Fruit fly (Drosophila melanogaster) whole organism, embryonic: ENCODE measurements around the gene CG16953.

Source experiments
- ATbp ChIP-seq: fragments of 200-800 bp; sonication (Bioruptor generic); optimal IDR thresholded peaks from 2 replicates; lab custom pipeline; 2017; ENCODE audit warnings: missing biosample characterization, mild to moderate bottlenecking, missing genetic modification characterization, missing genetic modification reagents
- CG11504 ChIP-seq: fragments of 200-800 bp; sonication (Bioruptor generic); optimal IDR thresholded peaks from 3 replicates; lab custom pipeline; 2019; ENCODE audit warnings: missing biosample characterization, mild to moderate bottlenecking, missing genetic modification characterization, moderate library complexity
- CG12104 ChIP-seq: fragments of 200-800 bp; sonication (Bioruptor generic); optimal IDR thresholded peaks from 3 replicates; lab custom pipeline; 2016; ENCODE audit warnings: missing biosample characterization, missing genetic modification characterization
- CG12236 ChIP-seq: fragments of 200-800 bp; sonication (Bioruptor generic); optimal IDR thresholded peaks from 2 replicates; lab custom pipeline; 2016; ENCODE audit warnings: missing biosample characterization, missing genetic modification characterization
- CG13296 ChIP-seq: fragments of 200-800 bp; sonication (Bioruptor generic); optimal IDR thresholded peaks from 3 replicates; lab custom pipeline; 2018; ENCODE audit warnings: missing biosample characterization, mild to moderate bottlenecking, missing genetic modification characterization
- CG18262 ChIP-seq: fragments of 200-800 bp; optimal IDR thresholded peaks from 3 replicates; lab custom pipeline; 2019; ENCODE audit warnings: missing biosample characterization, mild to moderate bottlenecking, missing genetic modification characterization, moderate library complexity
- CG31441 ChIP-seq: fragments of 200-800 bp; sonication (Bioruptor generic); IDR thresholded peaks from 2 replicates; pipeline ENCODE4 v1.3.6; 2022; ENCODE audit warnings: missing biosample characterization, missing genetic modification characterization
- CG34376 ChIP-seq: fragments of 200-800 bp; sonication (Bioruptor generic); optimal IDR thresholded peaks from 2 replicates; lab custom pipeline; 2018; ENCODE audit warnings: missing biosample characterization, mild to moderate bottlenecking, missing genetic modification characterization
- CG3995 ChIP-seq: fragments of 200-800 bp; sonication (Bioruptor generic); optimal IDR thresholded peaks from 3 replicates; lab custom pipeline; 2016; ENCODE audit warnings: missing biosample characterization, missing genetic modification characterization
- CG4282 ChIP-seq: fragments of 200-800 bp; sonication (Bioruptor generic); optimal IDR thresholded peaks from 2 replicates; lab custom pipeline; 2016; ENCODE audit warnings: missing biosample characterization, missing genetic modification characterization
- CG6765 ChIP-seq: fragments of 200-800 bp; sonication (Bioruptor generic); optimal IDR thresholded peaks from 3 replicates; lab custom pipeline; 2017; ENCODE audit warnings: missing biosample characterization, mild to moderate bottlenecking, missing genetic modification characterization
- CG7271 ChIP-seq: fragments of 200-800 bp; sonication (Bioruptor generic); optimal IDR thresholded peaks from 2 replicates; lab custom pipeline; 2018; ENCODE audit warnings: missing biosample characterization, mild to moderate bottlenecking, missing genetic modification characterization, moderate library complexity
- CG7839 ChIP-seq: fragments of 200-800 bp; sonication (Bioruptor generic); optimal IDR thresholded peaks from 3 replicates; lab custom pipeline; 2018; ENCODE audit warnings: missing biosample characterization, mild to moderate bottlenecking, missing genetic modification characterization, moderate library complexity
- CG8290 ChIP-seq, 3 experiments: fragments of 200-800 bp; sonication (Bioruptor generic); optimal IDR thresholded peaks; 2 replicates each; lab custom pipeline; 2016 to 2019; ENCODE audit warnings: missing biosample characterization in 3 of 3, missing genetic modification characterization in 3 of 3, mild to moderate bottlenecking in 2 of 3, moderate library complexity in 1 of 3
- CG8359 ChIP-seq: fragments of 200-800 bp; sonication (Bioruptor generic); optimal IDR thresholded peaks from 2 replicates; lab custom pipeline; 2017; ENCODE audit warnings: missing biosample characterization, mild to moderate bottlenecking, missing genetic modification characterization, borderline replicate concordance
- CG9215 ChIP-seq: fragments of 200-800 bp; sonication (Bioruptor generic); IDR thresholded peaks from 2 replicates; pipeline ENCODE4 v1.3.6; 2022; ENCODE audit warnings: missing biosample characterization, missing genetic modification characterization
- CG9437 ChIP-seq: fragments of 200-800 bp; sonication (Bioruptor generic); optimal IDR thresholded peaks from 2 replicates; lab custom pipeline; 2018; ENCODE audit warnings: missing biosample characterization, mild to moderate bottlenecking, missing genetic modification characterization
- D ChIP-seq, 2 experiments: fragments of 200-800 bp in 1 of 2; fragments of >200 bp in 1 of 2; sonication (Bioruptor generic) in 1 of 2; optimal IDR thresholded peaks; 2 replicates in 1 of 2; 3 replicates in 1 of 2; lab custom pipeline; 2017; ENCODE audit warnings: mild to moderate bottlenecking in 1 of 2, missing biosample characterization in 1 of 2, missing genetic modification characterization in 1 of 2, missing genetic modification reagents in 1 of 2
- Dip3 ChIP-seq: fragments of 200-800 bp; sonication (Bioruptor generic); optimal IDR thresholded peaks from 3 replicates; lab custom pipeline; 2016; ENCODE audit warnings: missing biosample characterization, missing genetic modification characterization
- Dref ChIP-seq: fragments of 200-800 bp; sonication (Bioruptor generic); IDR thresholded peaks from 2 replicates; pipeline ENCODE4 v1.3.6; 2022; ENCODE audit warnings: missing biosample characterization, missing genetic modification characterization
- Hey ChIP-seq: fragments of 200-800 bp; sonication (Bioruptor generic); optimal IDR thresholded peaks from 3 replicates; lab custom pipeline; 2018; ENCODE audit warnings: missing biosample characterization, mild to moderate bottlenecking, missing genetic modification characterization
- HmgD ChIP-seq: fragments of 200-800 bp; sonication (Bioruptor generic); optimal IDR thresholded peaks from 3 replicates; lab custom pipeline; 2016; ENCODE audit warnings: missing biosample characterization, missing genetic modification characterization
- Hr39 ChIP-seq: fragments of >200 bp; optimal IDR thresholded peaks from 2 replicates; lab custom pipeline; 2017
- MTF-1 ChIP-seq: fragments of 200-800 bp; sonication (Bioruptor generic); optimal IDR thresholded peaks from 2 replicates; lab custom pipeline; 2018; ENCODE audit warnings: missing biosample characterization, mild to moderate bottlenecking, missing genetic modification characterization, borderline replicate concordance
- Sin3A ChIP-seq: fragments of >200 bp; optimal IDR thresholded peaks from 2 replicates; lab custom pipeline; 2018
- ac ChIP-seq: fragments of 200-800 bp; sonication (Bioruptor generic); optimal IDR thresholded peaks from 3 replicates; lab custom pipeline; 2017; ENCODE audit warnings: missing biosample characterization, mild to moderate bottlenecking, missing genetic modification characterization
- ara ChIP-seq: fragments of 200-800 bp; sonication (Bioruptor generic); IDR thresholded peaks from 2 replicates; pipeline ENCODE4 v1.3.6; 2022; ENCODE audit warnings: missing biosample characterization, missing genetic modification characterization
- bab2 ChIP-seq: fragments of 200-800 bp; sonication (Bioruptor generic); optimal IDR thresholded peaks from 2 replicates; lab custom pipeline; 2016; ENCODE audit warnings: missing biosample characterization, missing genetic modification characterization
- bcd ChIP-seq: fragments of 200-800 bp; sonication (Bioruptor generic); optimal IDR thresholded peaks from 2 replicates; lab custom pipeline; 2017; ENCODE audit warnings: missing biosample characterization, mild to moderate bottlenecking, missing genetic modification characterization
- cg ChIP-seq: fragments of 200-800 bp; sonication (Bioruptor generic); optimal IDR thresholded peaks from 3 replicates; lab custom pipeline; 2019; ENCODE audit warnings: missing biosample characterization, mild to moderate bottlenecking, missing genetic modification characterization, moderate library complexity
- chif ChIP-seq, 2 experiments: fragments of 200-800 bp; sonication (Bioruptor generic); optimal IDR thresholded peaks; 3 replicates each; lab custom pipeline; 2016; ENCODE audit warnings: missing biosample characterization in 2 of 2, missing genetic modification characterization in 2 of 2
- da ChIP-seq: fragments of 200-800 bp; sonication (Bioruptor generic); optimal IDR thresholded peaks from 2 replicates; lab custom pipeline; 2016; ENCODE audit warnings: missing biosample characterization, missing genetic modification characterization
- dan ChIP-seq: fragments of 200-800 bp; sonication (Bioruptor generic); IDR thresholded peaks from 2 replicates; pipeline ENCODE4 v1.3.6; 2022; ENCODE audit warnings: missing biosample characterization, missing genetic modification characterization
- emc ChIP-seq: fragments of 200-800 bp; sonication (Bioruptor generic); optimal IDR thresholded peaks from 2 replicates; lab custom pipeline; 2016; ENCODE audit warnings: missing biosample characterization, missing genetic modification characterization
- ems ChIP-seq: fragments of 200-800 bp; sonication (Bioruptor generic); optimal IDR thresholded peaks from 3 replicates; lab custom pipeline; 2016; ENCODE audit warnings: missing biosample characterization, missing genetic modification characterization
- ewg ChIP-seq: fragments of 200-800 bp; sonication (Bioruptor generic); optimal IDR thresholded peaks from 3 replicates; lab custom pipeline; 2017; ENCODE audit warnings: mild to moderate bottlenecking, missing biosample characterization, missing genetic modification reagents, missing genetic modification characterization
- exex ChIP-seq: fragments of 200-800 bp; sonication (Bioruptor generic); optimal IDR thresholded peaks from 4 replicates; lab custom pipeline; 2018; ENCODE audit warnings: missing biosample characterization, mild to moderate bottlenecking, missing genetic modification characterization, moderate library complexity
- fu2 ChIP-seq: fragments of 200-800 bp; sonication (Bioruptor generic); optimal IDR thresholded peaks from 2 replicates; lab custom pipeline; 2016; ENCODE audit warnings: missing biosample characterization, missing genetic modification characterization
- inv ChIP-seq: fragments of 200-800 bp; sonication (Bioruptor generic); IDR thresholded peaks from 2 replicates; pipeline ENCODE4 v1.3.6; 2022; ENCODE audit warnings: missing biosample characterization, missing genetic modification characterization; ENCODE audit not compliant: partially characterized antibody
- lbe ChIP-seq: fragments of 200-800 bp; sonication (Bioruptor generic); optimal IDR thresholded peaks from 2 replicates; lab custom pipeline; 2016; ENCODE audit warnings: missing biosample characterization, mild to moderate bottlenecking, missing genetic modification characterization
- nom ChIP-seq: fragments of 200-800 bp; sonication (Bioruptor generic); optimal IDR thresholded peaks from 2 replicates; lab custom pipeline; 2017; ENCODE audit warnings: missing biosample characterization, missing genetic modification characterization, mild to moderate bottlenecking, moderate library complexity, missing genetic modification reagents
- pfk ChIP-seq: fragments of 200-800 bp; sonication (Bioruptor generic); optimal IDR thresholded peaks from 2 replicates; lab custom pipeline; 2018; ENCODE audit warnings: missing biosample characterization, mild to moderate bottlenecking, missing genetic modification characterization, moderate library complexity
- phol ChIP-seq: fragments of 200-800 bp; sonication (Bioruptor generic); optimal IDR thresholded peaks from 3 replicates; lab custom pipeline; 2018; ENCODE audit warnings: missing biosample characterization, mild to moderate bottlenecking, missing genetic modification characterization, moderate library complexity
- pnt ChIP-seq: fragments of 200-800 bp; sonication (Bioruptor generic); optimal IDR thresholded peaks from 3 replicates; lab custom pipeline; 2016; ENCODE audit warnings: missing biosample characterization, missing genetic modification characterization
- sens ChIP-seq: fragments of 200-800 bp; sonication (Bioruptor generic); peaks from one replicate; lab custom pipeline; 2016; ENCODE audit warnings: missing biosample characterization, missing genetic modification characterization
- slou ChIP-seq: fragments of 200-800 bp; sonication (Bioruptor generic); optimal IDR thresholded peaks from 3 replicates; lab custom pipeline; 2016; ENCODE audit warnings: missing biosample characterization, missing genetic modification characterization
- sqz ChIP-seq: fragments of 200-800 bp; sonication (Bioruptor generic); optimal IDR thresholded peaks from 3 replicates; lab custom pipeline; 2018; ENCODE audit warnings: missing biosample characterization, mild to moderate bottlenecking, missing genetic modification characterization
- tio ChIP-seq: fragments of 200-800 bp; sonication (Bioruptor generic); optimal IDR thresholded peaks from 2 replicates; lab custom pipeline; 2017; ENCODE audit warnings: missing biosample characterization, missing genetic modification characterization, inconsistent platforms
- z ChIP-seq: fragments of 200-800 bp; sonication (Bioruptor generic); IDR thresholded peaks from 3 replicates; pipeline ENCODE4 v1.3.6; 2022; ENCODE audit warnings: missing biosample characterization, missing genetic modification characterization

The CG16953 gene

DNA sequence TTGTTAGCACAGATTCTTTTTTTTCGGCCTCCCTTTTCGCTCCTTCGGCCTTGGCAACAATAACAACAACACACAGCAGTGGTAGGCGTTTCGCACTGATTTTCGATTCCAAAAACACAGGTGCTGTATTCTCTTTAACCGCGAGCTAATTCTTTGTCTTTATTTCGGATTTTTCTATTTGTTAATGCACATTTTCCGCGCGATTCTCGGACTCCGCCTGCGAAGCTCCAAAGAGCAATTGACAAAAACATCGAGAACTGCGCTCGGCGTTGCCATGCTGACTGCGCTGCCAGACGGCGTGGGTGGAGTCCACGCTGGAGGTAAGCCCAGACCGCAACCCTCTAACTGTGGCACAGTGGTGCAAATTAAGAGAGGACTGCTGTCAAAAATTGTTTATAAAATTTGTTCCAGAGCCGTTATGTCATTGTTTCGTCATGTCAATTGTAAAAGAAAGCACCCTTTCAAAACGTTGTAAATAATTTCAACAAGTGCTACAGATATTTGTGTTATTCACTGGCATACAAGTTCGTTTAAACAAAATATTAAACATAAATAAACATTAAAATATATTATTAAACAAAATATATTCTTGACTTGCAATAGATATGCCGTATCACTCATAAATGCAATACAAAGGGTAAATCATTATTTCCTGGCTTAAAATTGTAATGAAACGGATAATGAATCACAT, 28.1 kb downstream of the CG16953 start, which contains the start of the genes DPCoAC and CG5180 (continued):
- TF ChIP-seq CG8359 (GFP tag; lab: Kevin White, UChicago) (no peak), lbe (GFP tag; lab: Kevin White, UChicago) (peak; percentile 22), HmgD (GFP tag; lab: Kevin White, UChicago) (peak; percentile 92), Dref (GFP tag; lab: Robert Waterston, UW) (peak; percentile 60), Hey (no peak), CG18262 (tag; lab: Kevin White, UChicago) (peak; percentile 59), sens (GFP tag; lab: Kevin White, UChicago) (peak; percentile 78), fu2 (GFP tag; lab: Kevin White, UChicago) (peak; percentile 62), CG13296 (no peak), nom (GFP tag; lab: Kevin White, UChicago) (peak; percentile 48), bcd (GFP tag; lab: Kevin White, UChicago) (peak; percentile 56), cg (GFP tag; lab: Kevin White, UChicago) (peak; percentile 56), CG31441 (GFP tag; lab: Robert Waterston, UW) (peak; percentile 59; the same call in 1 of the 2 replicates), CG6765 (no peak), inv (GFP tag; lab: Robert Waterston, UW) (peak; percentile 60; the same call in 1 of the 2 replicates), CG4282 (GFP tag; lab: Kevin White, UChicago) (peak; percentile 99), slou (GFP tag; lab: Kevin White, UChicago) (peak; percentile 52), MTF-1 (peak; percentile 42), phol (peak; percentile 67), z (GFP tag; lab: Robert Waterston, UW) (no peak), CG12104 (GFP tag; lab: Kevin White, UChicago) (no peak), CG11504 (tag; lab: Kevin White, UChicago) (peak; percentile 66), emc (GFP tag; lab: Kevin White, UChicago) (peak; percentile 31), da (GFP tag; lab: Kevin White, UChicago) (no peak), ewg (GFP tag; lab: Kevin White, UChicago) (peak; percentile 45), dan (no peak), pfk (GFP tag; lab: Kevin White, UChicago) (peak; percentile 11), CG7271 (tag; lab: Kevin White, UChicago) (no peak), sqz (no peak), ems (GFP tag; lab: Kevin White, UChicago) (peak; percentile 33), D (optimal IDR thresholded peaks at IDR 0.05; lab: Kevin White, UChicago) (peak; percentile 0), D (GFP tag; optimal IDR thresholded peaks at IDR 0.05; lab: Kevin White, UChicago) (peak; percentile 40), CG7839 (peak; percentile 62), CG3995 (GFP tag; lab: Kevin White, UChicago) (peak; percentile 0), bab2 (GFP tag; lab: Kevin White, UChicago) (peak; percentile 51), tio (GFP tag; lab: Kevin White, UChicago) (peak; percentile 64), ATbp (GFP tag; lab: Kevin White, UChicago) (no peak), Dip3 (GFP tag; lab: Kevin White, UChicago) (peak; percentile 75), CG8290 (GFP tag; optimal IDR thresholded peaks at IDR 0.05; lab: Kevin White, UChicago) (peak; percentile 54), CG8290 (tag; optimal IDR thresholded peaks at IDR 0.05; lab: Kevin White, UChicago) (peak in 1 of 2 experiments; percentile 95), CG12236 (GFP tag; lab: Kevin White, UChicago) (peak; percentile 12), CG9215 (GFP tag; lab: Robert Waterston, UW) (peak; percentile 4; the same call in 1 of the 2 replicates), CG9437 (peak; percentile 59), ac (GFP tag; lab: Kevin White, UChicago) (no peak), Sin3A (lab: Kevin White, UChicago) (peak; percentile 44), ara (GFP tag; lab: Robert Waterston, UW) (peak; percentile 58), Hr39 (no peak), pnt (peak; percentile 8), CG34376 (GFP tag; lab: Kevin White, UChicago) (peak; percentile 60), exex (tag; lab: Kevin White, UChicago) (no peak), chif (GFP tag; optimal IDR thresholded peaks at IDR 0.05; lab: Kevin White, UChicago) (peak; percentile 30 to 64)
